Fruit fly (Drosophila melanogaster) whole organism, embryonic: ENCODE data around the gene Rrp5.

ENCODE experiments used
- C15 ChIP-seq: fragments of 200-800 bp; sonication (Bioruptor generic); IDR thresholded peaks from 3 replicates; pipeline ENCODE4 v1.3.6; 2022; ENCODE audit warnings: missing biosample characterization, missing genetic modification characterization
- CG10267 ChIP-seq: fragments of 200-800 bp; sonication (Bioruptor generic); optimal IDR thresholded peaks from 2 replicates; lab custom pipeline; 2018; ENCODE audit warnings: missing biosample characterization, mild to moderate bottlenecking, missing genetic modification characterization, moderate library complexity
- CG10274 ChIP-seq: fragments of 200-800 bp; sonication (Bioruptor generic); optimal IDR thresholded peaks from 3 replicates; lab custom pipeline; 2017; ENCODE audit warnings: missing biosample characterization, mild to moderate bottlenecking, missing genetic modification characterization
- CG10366 ChIP-seq: fragments of 200-800 bp; sonication (Bioruptor generic); IDR thresholded peaks from 2 replicates; pipeline ENCODE4 v1.3.6; 2022; ENCODE audit warnings: missing biosample characterization, missing genetic modification characterization
- CG10431 ChIP-seq: fragments of 200-800 bp; sonication (Bioruptor generic); optimal IDR thresholded peaks from 3 replicates; lab custom pipeline; 2018; ENCODE audit warnings: missing biosample characterization, mild to moderate bottlenecking, missing genetic modification characterization
- CG10959 ChIP-seq: fragments of 200-800 bp; sonication (Bioruptor generic); IDR thresholded peaks from 2 replicates; pipeline ENCODE4 v1.3.6; 2022; ENCODE audit warnings: missing biosample characterization, missing genetic modification characterization
- CG11247 ChIP-seq: fragments of 200-800 bp; sonication (Bioruptor generic); IDR thresholded peaks from 2 replicates; pipeline ENCODE4 v1.3.6; 2022; ENCODE audit warnings: missing biosample characterization, missing genetic modification characterization
- CG11398 ChIP-seq: fragments of 200-800 bp; sonication (Bioruptor generic); optimal IDR thresholded peaks from 2 replicates; lab custom pipeline; 2016; ENCODE audit warnings: missing biosample characterization, missing genetic modification characterization
- CG12659 ChIP-seq: fragments of 200-800 bp; sonication (Bioruptor generic); optimal IDR thresholded peaks from 3 replicates; lab custom pipeline; 2017; ENCODE audit warnings: mild to moderate bottlenecking, missing biosample characterization, missing genetic modification reagents, missing genetic modification characterization
- CG13287 ChIP-seq: fragments of 200-800 bp; sonication (Bioruptor generic); IDR thresholded peaks from 2 replicates; pipeline ENCODE4 v1.3.6; 2022; ENCODE audit warnings: missing biosample characterization, missing genetic modification characterization; ENCODE audit not compliant: partially characterized antibody
- CG13296 ChIP-seq: fragments of 200-800 bp; sonication (Bioruptor generic); optimal IDR thresholded peaks from 3 replicates; lab custom pipeline; 2018; ENCODE audit warnings: missing biosample characterization, mild to moderate bottlenecking, missing genetic modification characterization
- CG15011 ChIP-seq: fragments of 200-800 bp; sonication (Bioruptor generic); optimal IDR thresholded peaks from 3 replicates; lab custom pipeline; 2018; ENCODE audit warnings: missing biosample characterization, mild to moderate bottlenecking, missing genetic modification characterization
- CG34422 ChIP-seq: fragments of 200-800 bp; sonication (Bioruptor generic); IDR thresholded peaks from 3 replicates; pipeline ENCODE4 v1.3.6; 2022; ENCODE audit warnings: missing biosample characterization, missing genetic modification characterization
- CG3847 ChIP-seq: fragments of 200-800 bp; sonication (Bioruptor generic); IDR thresholded peaks from 2 replicates; pipeline ENCODE4 v1.3.6; 2022; ENCODE audit warnings: missing biosample characterization, missing genetic modification characterization
- CG3995 ChIP-seq: fragments of 200-800 bp; sonication (Bioruptor generic); optimal IDR thresholded peaks from 3 replicates; lab custom pipeline; 2016; ENCODE audit warnings: missing biosample characterization, missing genetic modification characterization
- CG4424 ChIP-seq: fragments of 200-800 bp; sonication (Bioruptor generic); optimal IDR thresholded peaks from 3 replicates; lab custom pipeline; 2016; ENCODE audit warnings: missing biosample characterization, missing genetic modification characterization
- CG6765 ChIP-seq: fragments of 200-800 bp; sonication (Bioruptor generic); optimal IDR thresholded peaks from 3 replicates; lab custom pipeline; 2017; ENCODE audit warnings: missing biosample characterization, mild to moderate bottlenecking, missing genetic modification characterization
- CG7271 ChIP-seq: fragments of 200-800 bp; sonication (Bioruptor generic); optimal IDR thresholded peaks from 2 replicates; lab custom pipeline; 2018; ENCODE audit warnings: missing biosample characterization, mild to moderate bottlenecking, missing genetic modification characterization, moderate library complexity
- CG7987 ChIP-seq: fragments of 200-800 bp; sonication (Bioruptor generic); optimal IDR thresholded peaks from 2 replicates; lab custom pipeline; 2018; ENCODE audit warnings: missing biosample characterization, mild to moderate bottlenecking, missing genetic modification characterization, moderate library complexity
- CG8478 ChIP-seq: fragments of >200 bp; optimal IDR thresholded peaks from 2 replicates; lab custom pipeline; 2018
- CG9797 ChIP-seq: fragments of 200-800 bp; sonication (Bioruptor generic); optimal IDR thresholded peaks from 3 replicates; lab custom pipeline; 2018; ENCODE audit warnings: missing biosample characterization, mild to moderate bottlenecking, missing genetic modification characterization
- CG9876 ChIP-seq: fragments of 200-800 bp; sonication (Bioruptor generic); optimal IDR thresholded peaks from 2 replicates; lab custom pipeline; 2016; ENCODE audit warnings: missing biosample characterization, missing genetic modification characterization
- CTCF ChIP-seq: fragments of 200-800 bp; sonication (Bioruptor generic); optimal IDR thresholded peaks from 2 replicates; lab custom pipeline; 2017; ENCODE audit warnings: missing biosample characterization, mild to moderate bottlenecking, missing genetic modification characterization, moderate library complexity
- D ChIP-seq, 2 experiments: fragments of 200-800 bp in 1 of 2; fragments of >200 bp in 1 of 2; sonication (Bioruptor generic) in 1 of 2; optimal IDR thresholded peaks; 2 replicates in 1 of 2; 3 replicates in 1 of 2; lab custom pipeline; 2017; ENCODE audit warnings: mild to moderate bottlenecking in 1 of 2, missing biosample characterization in 1 of 2, missing genetic modification characterization in 1 of 2, missing genetic modification reagents in 1 of 2
- Ets97D ChIP-seq: fragments of 200-800 bp; sonication (Bioruptor generic); optimal IDR thresholded peaks from 3 replicates; lab custom pipeline; 2016; ENCODE audit warnings: missing biosample characterization, missing genetic modification characterization
- HmgZ ChIP-seq: fragments of 200-800 bp; sonication (Bioruptor generic); optimal IDR thresholded peaks from 2 replicates; lab custom pipeline; 2018; ENCODE audit warnings: missing biosample characterization, mild to moderate bottlenecking, missing genetic modification characterization
- Optix ChIP-seq: fragments of 200-800 bp; sonication (Bioruptor generic); IDR thresholded peaks from 3 replicates; pipeline ENCODE4 v1.3.6; 2022; ENCODE audit warnings: missing biosample characterization, missing genetic modification characterization
- Ptx1 ChIP-seq: fragments of 200-800 bp; sonication (Bioruptor generic); IDR thresholded peaks from 2 replicates; pipeline ENCODE4 v1.3.6; 2022; ENCODE audit warnings: missing biosample characterization, missing genetic modification characterization
- Side ChIP-seq: fragments of 200-800 bp; sonication (Bioruptor generic); optimal IDR thresholded peaks from 2 replicates; lab custom pipeline; 2016; ENCODE audit warnings: missing biosample characterization, missing genetic modification characterization
- Sin3A ChIP-seq: fragments of >200 bp; optimal IDR thresholded peaks from 2 replicates; lab custom pipeline; 2018
- bcd ChIP-seq: fragments of 200-800 bp; sonication (Bioruptor generic); optimal IDR thresholded peaks from 2 replicates; lab custom pipeline; 2017; ENCODE audit warnings: missing biosample characterization, mild to moderate bottlenecking, missing genetic modification characterization
- cas ChIP-seq: fragments of 200-800 bp; sonication (Bioruptor generic); IDR thresholded peaks from 2 replicates; pipeline ENCODE4 v1.3.6; 2022; ENCODE audit warnings: missing biosample characterization, missing genetic modification characterization
- caup ChIP-seq: fragments of 200-800 bp; sonication (Bioruptor generic); optimal IDR thresholded peaks from 3 replicates; lab custom pipeline; 2017; ENCODE audit warnings: missing biosample characterization, mild to moderate bottlenecking, missing genetic modification characterization, moderate library complexity; ENCODE audit not compliant: severe bottlenecking
- cg ChIP-seq: fragments of 200-800 bp; sonication (Bioruptor generic); optimal IDR thresholded peaks from 3 replicates; lab custom pipeline; 2019; ENCODE audit warnings: missing biosample characterization, mild to moderate bottlenecking, missing genetic modification characterization, moderate library complexity
- dmrt11E ChIP-seq: fragments of 200-800 bp; sonication (Bioruptor generic); optimal IDR thresholded peaks from 3 replicates; lab custom pipeline; 2018; ENCODE audit warnings: missing biosample characterization, mild to moderate bottlenecking, missing genetic modification characterization, moderate library complexity
- dpn ChIP-seq, 2 experiments: fragments of 200-800 bp; sonication (Bioruptor generic); optimal IDR thresholded peaks; 3 replicates each; lab custom pipeline; 2016; ENCODE audit warnings: missing biosample characterization in 2 of 2, missing genetic modification characterization in 2 of 2
- eve ChIP-seq, 2 experiments: fragments of >200 bp; optimal IDR thresholded peaks; 2 replicates each; lab custom pipeline; 2017; ENCODE audit warnings: missing biosample characterization in 2 of 2, missing genetic modification characterization in 2 of 2
- eyg ChIP-seq: fragments of 200-800 bp; sonication (Bioruptor generic); optimal IDR thresholded peaks from 3 replicates; lab custom pipeline; 2016; ENCODE audit warnings: missing biosample characterization, missing genetic modification characterization
- fd3F ChIP-seq: fragments of 200-800 bp; sonication (Bioruptor generic); optimal IDR thresholded peaks from 2 replicates; lab custom pipeline; 2018; ENCODE audit warnings: missing biosample characterization, mild to moderate bottlenecking, missing genetic modification characterization, moderate library complexity
- her ChIP-seq: fragments of 200-800 bp; sonication (Bioruptor generic); optimal IDR thresholded peaks from 2 replicates; lab custom pipeline; 2016; ENCODE audit warnings: missing biosample characterization, missing genetic modification characterization
- lola ChIP-seq, 3 experiments: fragments of >200 bp in 2 of 3; fragments of 200-800 bp in 1 of 3; sonication (Bioruptor generic) in 1 of 3; optimal IDR thresholded peaks; 2 replicates each; lab custom pipeline; 2017 to 2019; ENCODE audit warnings: missing biosample characterization in 3 of 3, missing genetic modification characterization in 3 of 3, mild to moderate bottlenecking in 1 of 3, moderate library complexity in 1 of 3
- oc ChIP-seq: fragments of 200-800 bp; sonication (Bioruptor generic); optimal IDR thresholded peaks from 2 replicates; lab custom pipeline; 2018; ENCODE audit warnings: missing biosample characterization, mild to moderate bottlenecking, missing genetic modification characterization, moderate library complexity
- odd ChIP-seq: fragments of 200-800 bp; sonication (Bioruptor generic); optimal IDR thresholded peaks from 2 replicates; lab custom pipeline; 2017; ENCODE audit warnings: missing biosample characterization, mild to moderate bottlenecking, missing genetic modification characterization
- pfk ChIP-seq: fragments of 200-800 bp; sonication (Bioruptor generic); optimal IDR thresholded peaks from 2 replicates; lab custom pipeline; 2018; ENCODE audit warnings: missing biosample characterization, mild to moderate bottlenecking, missing genetic modification characterization, moderate library complexity
- ro ChIP-seq: fragments of 200-800 bp; sonication (Bioruptor generic); IDR thresholded peaks from 2 replicates; pipeline ENCODE4 v1.3.6; 2022; ENCODE audit warnings: missing biosample characterization, missing genetic modification characterization
- sisA ChIP-seq: fragments of 200-800 bp; sonication (Bioruptor generic); IDR thresholded peaks from 2 replicates; pipeline ENCODE4 v1.3.6; 2022; ENCODE audit warnings: missing biosample characterization, missing genetic modification characterization
- sna ChIP-seq: fragments of 200-800 bp; sonication (Bioruptor generic); IDR thresholded peaks from 2 replicates; pipeline ENCODE4 v1.3.6; 2022; ENCODE audit warnings: missing biosample characterization, missing genetic modification characterization; ENCODE audit not compliant: partially characterized antibody
- stc ChIP-seq: fragments of 200-800 bp; sonication (Bioruptor generic); IDR thresholded peaks from 2 replicates; pipeline ENCODE4 v1.3.6; 2022; ENCODE audit warnings: missing biosample characterization, missing genetic modification characterization
- tap ChIP-seq: fragments of 200-800 bp; optimal IDR thresholded peaks from 3 replicates; lab custom pipeline; 2019; ENCODE audit warnings: missing biosample characterization, mild to moderate bottlenecking, missing genetic modification characterization, moderate library complexity

Rrp5 gene

DNA sequence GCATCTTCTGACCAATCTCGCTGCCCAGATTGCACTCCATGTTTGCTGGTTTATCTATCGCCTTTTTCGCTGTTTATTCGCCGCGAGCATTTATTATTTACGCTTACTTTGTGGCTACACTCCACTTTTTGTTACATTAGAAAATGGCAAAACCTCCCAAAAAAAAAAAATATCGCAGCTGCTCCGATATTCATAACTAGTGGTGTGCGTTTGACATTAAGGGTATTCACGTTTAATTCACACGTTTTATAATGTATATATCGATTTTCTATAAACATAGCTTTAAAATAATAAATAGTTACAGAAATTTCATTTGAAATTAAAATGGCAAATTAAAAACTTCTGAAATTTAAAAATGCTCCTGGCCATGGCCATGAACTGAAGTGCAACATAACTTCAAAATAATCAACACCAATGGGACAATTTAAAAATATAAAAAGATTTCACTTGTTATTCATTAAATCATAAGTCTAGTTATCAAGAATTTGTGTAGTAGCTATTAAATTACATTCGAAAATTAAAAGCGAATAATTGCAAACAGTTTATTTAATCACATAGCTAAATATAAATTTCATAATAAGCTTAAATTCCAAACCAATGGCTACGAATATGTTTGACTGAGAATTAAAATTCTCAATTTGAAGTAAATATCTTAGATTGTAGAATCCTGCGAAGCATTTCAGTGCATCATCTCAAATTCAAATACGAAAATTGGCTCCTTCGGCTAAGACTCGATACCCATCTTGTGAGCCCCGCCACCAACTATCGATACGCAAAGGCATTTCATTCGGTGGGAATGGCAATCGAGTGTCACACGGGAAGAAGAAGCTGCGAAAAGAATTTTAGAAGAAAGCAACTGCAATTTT lies 14.7 kb downstream of the Rrp5 start, which contains the start of the genes Nab2 and BRWD3 (continued):
- TF ChIP-seq CG10267 (no peak), Sin3A (lab: Kevin White, UChicago) (peak; percentile 18), Side (GFP tag; lab: Kevin White, UChicago) (no peak), eve (GFP tag; optimal IDR thresholded peaks at IDR 0.05; lab: Kevin White, UChicago) (no peak), lola (GFP tag; optimal IDR thresholded peaks at IDR 0.05; lab: Kevin White, UChicago) (peak in 1 of 3 experiments; percentile 67), CG12659 (peak; percentile 42), CG11247 (GFP tag; lab: Robert Waterston, UW) (peak; percentile 34; the same call in 1 of the 2 replicates), sisA (GFP tag; lab: Robert Waterston, UW) (peak; percentile 11; the same call in 1 of the 2 replicates), CG9797 (GFP tag; lab: Kevin White, UChicago) (peak; percentile 4), CG13296 (no peak), sna (GFP tag; lab: Robert Waterston, UW) (peak; percentile 27; the same call in 1 of the 2 replicates), CG11398 (GFP tag; lab: Kevin White, UChicago) (no peak), CG3847 (GFP tag; lab: Robert Waterston, UW) (peak; percentile 52; the same call in 1 of the 2 replicates), D (optimal IDR thresholded peaks at IDR 0.05; lab: Kevin White, UChicago) (no peak), D (GFP tag; optimal IDR thresholded peaks at IDR 0.05; lab: Kevin White, UChicago) (no peak), cg (no peak), cas (GFP tag; lab: Robert Waterston, UW) (no peak), stc (GFP tag; lab: Robert Waterston, UW) (peak; percentile 36; the same call in 1 of the 2 replicates), CG6765 (GFP tag; lab: Kevin White, UChicago) (no peak), CG4424 (GFP tag; lab: Kevin White, UChicago) (peak; percentile 52), caup (GFP tag; lab: Kevin White, UChicago) (no peak), CG34422 (GFP tag; lab: Robert Waterston, UW) (peak; percentile 45; the same call in 2 of the 3 replicates), CG3995 (GFP tag; lab: Kevin White, UChicago) (no peak), dpn (GFP tag; optimal IDR thresholded peaks at IDR 0.05; lab: Kevin White, UChicago) (peak in 1 of 2 experiments; percentile 15), HmgZ (tag; lab: Kevin White, UChicago) (peak; percentile 4), tap (tag; lab: Kevin White, UChicago) (no peak), CG9876 (GFP tag; lab: Kevin White, UChicago) (no peak), odd (GFP tag; lab: Kevin White, UChicago) (no peak), pfk (GFP tag; lab: Kevin White, UChicago) (no peak), CG10274 (GFP tag; lab: Kevin White, UChicago) (no peak), CG10431 (GFP tag; lab: Kevin White, UChicago) (no peak), Ets97D (GFP tag; lab: Kevin White, UChicago) (peak; percentile 19), CG10366 (GFP tag; lab: Robert Waterston, UW) (no peak), fd3F (peak; percentile 22), bcd (GFP tag; lab: Kevin White, UChicago) (peak; percentile 22), CG7271 (tag; lab: Kevin White, UChicago) (no peak), eyg (GFP tag; lab: Kevin White, UChicago) (no peak), Optix (GFP tag; lab: Robert Waterston, UW) (no peak), CG10959 (no peak), CG8478 (no peak), CG15011 (GFP tag; lab: Kevin White, UChicago) (no peak), oc (tag; lab: Kevin White, UChicago) (no peak), C15 (GFP tag; lab: Robert Waterston, UW) (no peak), ro (GFP tag; lab: Robert Waterston, UW) (0 out of 2 replicates have a peak, but pooled peaks have one; percentile 13), CTCF (no peak), her (no peak), CG7987 (GFP tag; lab: Kevin White, UChicago) (no peak), dmrt11E (tag; lab: Kevin White, UChicago) (peak; percentile 38), CG13287 (GFP tag; lab: Robert Waterston, UW) (peak; percentile 52), Ptx1 (GFP tag; lab: Robert Waterston, UW) (peak; percentile 35; the same call in 1 of the 2 replicates)
